Worm (Caenorhabditis elegans) whole organism, mixed stage, embryonic: Measurements from ENCODE around the gene Y41G9A.10.

Experiments used
- ces-1 ChIP-seq: fragments of 150-350 bp; optimal IDR thresholded peaks from 2 replicates; lab custom pipeline; 2014; ENCODE audit warnings: missing biosample characterization, missing genetic modification reagents, missing genetic modification characterization
- drap-1 ChIP-seq: fragments of 200-800 bp; sonication (Bioruptor generic); optimal IDR thresholded peaks from 3 replicates; lab custom pipeline; 2018; ENCODE audit warnings: mild to moderate bottlenecking, missing genetic modification characterization, missing compliant biosample characterization
- elt-1 ChIP-seq: sonication (generic microtip); optimal IDR thresholded peaks from 2 replicates; lab custom pipeline; 2017; ENCODE audit warnings: missing genetic modification characterization, mild to moderate bottlenecking, missing compliant biosample characterization, antibody characterized with exemption, moderate library complexity, borderline replicate concordance; ENCODE audit not compliant: insufficient read depth
- elt-3 ChIP-seq: fragments of 150-350 bp; optimal IDR thresholded peaks from 2 replicates; lab custom pipeline; 2014; ENCODE audit warnings: missing biosample characterization, missing genetic modification characterization
- lin-13 ChIP-seq: fragments of 150-350 bp; optimal IDR thresholded peaks from 2 replicates; lab custom pipeline; 2014; ENCODE audit warnings: missing biosample characterization, missing genetic modification characterization
- lin-32 ChIP-seq: fragments of 200-800 bp; sonication (Bioruptor generic); optimal IDR thresholded peaks from 2 replicates; lab custom pipeline; 2018; ENCODE audit warnings: mild to moderate bottlenecking, missing genetic modification characterization, missing compliant biosample characterization
- lsy-2 ChIP-seq: fragments of 150-350 bp; optimal IDR thresholded peaks from 2 replicates; lab custom pipeline; 2014; ENCODE audit warnings: missing biosample characterization, missing genetic modification characterization
- mab-5 ChIP-seq: fragments of 150-350 bp; optimal IDR thresholded peaks from 2 replicates; lab custom pipeline; 2014; ENCODE audit warnings: missing biosample characterization, missing genetic modification characterization
- mep-1 ChIP-seq: fragments of 150-350 bp; optimal IDR thresholded peaks from 2 replicates; lab custom pipeline; 2017; ENCODE audit warnings: missing biosample characterization, missing genetic modification reagents, missing genetic modification characterization, inconsistent platforms
- nhr-28 ChIP-seq: fragments of 150-350 bp; optimal IDR thresholded peaks from 2 replicates; lab custom pipeline; 2014; ENCODE audit warnings: missing biosample characterization, missing genetic modification characterization
- nhr-76 ChIP-seq: sonication (generic microtip); optimal IDR thresholded peaks from 2 replicates; lab custom pipeline; 2017; ENCODE audit warnings: missing biosample characterization, missing genetic modification characterization
- pha-4 ChIP-seq: fragments of 150-350 bp; optimal IDR thresholded peaks from 2 replicates; lab custom pipeline; 2018; ENCODE audit warnings: missing biosample characterization, missing genetic modification reagents, missing genetic modification characterization
- snpc-4 ChIP-seq: fragments of 150-350 bp; optimal IDR thresholded peaks from 2 replicates; lab custom pipeline; 2014; ENCODE audit warnings: missing biosample characterization, missing genetic modification characterization
- ztf-11 ChIP-seq: fragments of 150-350 bp; optimal IDR thresholded peaks from 2 replicates; lab custom pipeline; 2014; ENCODE audit warnings: missing biosample characterization, missing genetic modification characterization

DNA sequence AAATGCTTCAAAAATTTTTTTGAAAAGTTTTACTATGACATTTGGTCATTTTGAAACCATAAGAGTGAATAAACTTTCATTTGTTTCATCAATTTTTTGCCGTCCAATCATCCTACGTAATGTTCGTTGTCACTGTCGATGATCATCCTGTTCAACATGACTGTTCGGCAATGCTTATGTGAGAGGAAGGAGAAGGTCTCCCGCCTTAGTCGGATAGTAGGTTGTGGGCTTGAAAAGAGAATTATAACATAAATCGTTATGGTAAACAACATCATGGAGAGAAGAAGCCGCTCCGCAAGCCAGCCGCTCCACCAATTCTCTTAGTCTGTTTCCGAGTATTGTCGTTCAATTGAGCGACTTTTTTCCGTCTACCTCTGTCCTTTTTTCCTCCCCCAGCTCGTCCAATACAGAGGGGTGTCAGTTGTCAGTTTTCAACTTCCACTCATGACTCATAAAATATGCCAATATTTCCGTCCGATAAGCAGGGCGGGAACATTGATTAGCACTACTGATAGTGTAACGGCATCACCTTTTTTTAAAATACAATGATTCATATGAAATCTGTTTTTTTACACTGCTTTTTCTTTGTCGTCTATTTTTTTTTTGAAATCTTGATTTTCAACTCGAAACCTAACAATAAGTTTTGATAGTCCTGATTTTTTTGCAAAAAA lies 40.2 kb downstream of the Y41G9A.10 start:
- TF ChIP-seq snpc-4 (tag; lab: Kevin White, UChicago) = no peak
- TF ChIP-seq lin-13 (tag; lab: Kevin White, UChicago) = no peak
- no peak for TF ChIP-seq elt-1 (tag; lab: Kevin White, UChicago)
- no peak for TF ChIP-seq elt-3
- no peak for TF ChIP-seq drap-1
- TF ChIP-seq mep-1 = no peak
- TF ChIP-seq nhr-76 (tag; lab: Kevin White, UChicago) = no peak
- TF ChIP-seq lsy-2 = no peak
- TF ChIP-seq mab-5 (tag; lab: Kevin White, UChicago) = no peak
- TF ChIP-seq lin-32 (GFP tag; lab: Kevin White, UChicago) = no peak
- TF ChIP-seq ces-1 = no peak
- TF ChIP-seq ztf-11 (tag; lab: Kevin White, UChicago) = no peak
- no peak for TF ChIP-seq nhr-28 (tag; lab: Kevin White, UChicago)
- TF ChIP-seq pha-4 (tag; lab: Kevin White, UChicago) = no peak
